Worm (Caenorhabditis elegans) whole organism, young adult: ENCODE results near the gene Y58A7A.5.

ENCODE experiments used
- K11D2.4 ChIP-seq: fragments of 200-800 bp; sonication (Bioruptor generic); IDR thresholded peaks from 2 replicates; pipeline ENCODE4 v1.3.6; 2022; ENCODE audit warnings: missing genetic modification reagents, missing genetic modification characterization, missing compliant biosample characterization
- T26A5.8 ChIP-seq: sonication (generic microtip); optimal IDR thresholded peaks from 2 replicates; lab custom pipeline; 2016; ENCODE audit warnings: missing genetic modification characterization, missing compliant biosample characterization
- attf-6 ChIP-seq: fragments of 200-800 bp; sonication (Bioruptor generic); IDR thresholded peaks from 2 replicates; pipeline ENCODE4 v1.3.6; 2022; ENCODE audit warnings: missing genetic modification reagents, missing genetic modification characterization, missing compliant biosample characterization
- ceh-91 ChIP-seq: fragments of 200-800 bp; sonication (Bioruptor generic); IDR thresholded peaks from 2 replicates; pipeline ENCODE4 v1.3.6; 2022; ENCODE audit warnings: missing genetic modification reagents, missing genetic modification characterization, missing compliant biosample characterization
- ekl-4 ChIP-seq: fragments of 200-800 bp; sonication (Bioruptor generic); IDR thresholded peaks from 2 replicates; pipeline ENCODE4 v1.3.6; 2022; ENCODE audit warnings: missing genetic modification reagents, missing genetic modification characterization, missing compliant biosample characterization
- let-607 ChIP-seq, 2 experiments: fragments of 200-800 bp in 1 of 2; sonication (Bioruptor generic) in 1 of 2; sonication (generic microtip) in 1 of 2; optimal IDR thresholded peaks; 2 replicates each; lab custom pipeline; 2016 to 2018; ENCODE audit warnings: mild to moderate bottlenecking in 2 of 2, missing compliant biosample characterization in 2 of 2, missing genetic modification characterization in 2 of 2, moderate library complexity in 2 of 2, missing genotype in 1 of 2
- lin-40 ChIP-seq: sonication (generic microtip); optimal IDR thresholded peaks from 2 replicates; lab custom pipeline; 2016; ENCODE audit warnings: missing genetic modification characterization, mild to moderate bottlenecking, missing compliant biosample characterization, missing genotype, missing genetic modification reagents
- snpc-4 ChIP-seq, 5 experiments: fragments of 150-350 bp in 1 of 5; sonication (generic microtip) in 4 of 5; optimal IDR thresholded peaks; 2 replicates each; lab custom pipeline; 2014 to 2018; ENCODE audit warnings: missing genetic modification characterization in 5 of 5, missing biosample characterization in 3 of 5, antibody characterized with exemption in 2 of 5, mild to moderate bottlenecking in 2 of 5, missing compliant biosample characterization in 2 of 5, missing genotype in 2 of 5, moderate library complexity in 2 of 5, missing genetic modification reagents in 1 of 5
- ztf-25 ChIP-seq: fragments of 200-800 bp; sonication (Bioruptor generic); IDR thresholded peaks from 2 replicates; pipeline ENCODE4 v1.3.6; 2022; ENCODE audit warnings: missing genetic modification reagents, missing genetic modification characterization, missing compliant biosample characterization

- TF ChIP-seq attf-6 (no peak), lin-40 (tag; lab: Kevin White, UChicago) (no peak), let-607 (tag; optimal IDR thresholded peaks at IDR 0.05; lab: Kevin White, UChicago) (no peak), ztf-25 (GFP tag; lab: Robert Waterston, UW) (no peak), ceh-91 (no peak), K11D2.4 (GFP tag; lab: Robert Waterston, UW) (no peak), ekl-4 (no peak), snpc-4 (GFP tag; optimal IDR thresholded peaks at IDR 0.05; lab: Kevin White, UChicago) (no peak), snpc-4 (tag; optimal IDR thresholded peaks at IDR 0.05; lab: Kevin White, UChicago) (no peak), T26A5.8 (no peak)
Measured at ce11 chrV:5088311-5088710, 1.5 kb upstream of the Y58A7A.5 start.
